Fruit fly (Drosophila melanogaster) whole organism, adult: Measurements from ENCODE around the gene cni.

Experiments used
- CG12768 ChIP-seq: fragments of 200-800 bp; sonication (Bioruptor generic); optimal IDR thresholded peaks from 2 replicates; lab custom pipeline; 2017; ENCODE audit warnings: missing biosample characterization, missing genetic modification characterization, mild to moderate bottlenecking, moderate library complexity, missing genetic modification reagents
- Crg-1 ChIP-seq: fragments of 200-800 bp; sonication (Bioruptor generic); optimal IDR thresholded peaks from 2 replicates; lab custom pipeline; 2016; ENCODE audit warnings: missing biosample characterization, missing genetic modification characterization
- Hr96 ChIP-seq: fragments of 200-800 bp; sonication (Bioruptor generic); optimal IDR thresholded peaks from 2 replicates; lab custom pipeline; 2016; ENCODE audit warnings: missing biosample characterization, missing genetic modification characterization
- cic ChIP-seq: fragments of 200-800 bp; sonication (Bioruptor generic); optimal IDR thresholded peaks from 2 replicates; lab custom pipeline; 2017; ENCODE audit warnings: missing biosample characterization, mild to moderate bottlenecking, missing genetic modification characterization, moderate library complexity
- cnc ChIP-seq, 2 experiments: fragments of >200 bp; optimal IDR thresholded peaks; 2 replicates each; lab custom pipeline; 2017
- tj ChIP-seq: fragments of 200-800 bp; sonication (Bioruptor generic); optimal IDR thresholded peaks from 3 replicates; lab custom pipeline; 2017; ENCODE audit warnings: missing biosample characterization, mild to moderate bottlenecking, missing genetic modification characterization, moderate library complexity
- toe ChIP-seq: fragments of 200-800 bp; sonication (Bioruptor generic); optimal IDR thresholded peaks from 2 replicates; lab custom pipeline; 2016; ENCODE audit warnings: missing biosample characterization, missing genetic modification characterization

DNA sequence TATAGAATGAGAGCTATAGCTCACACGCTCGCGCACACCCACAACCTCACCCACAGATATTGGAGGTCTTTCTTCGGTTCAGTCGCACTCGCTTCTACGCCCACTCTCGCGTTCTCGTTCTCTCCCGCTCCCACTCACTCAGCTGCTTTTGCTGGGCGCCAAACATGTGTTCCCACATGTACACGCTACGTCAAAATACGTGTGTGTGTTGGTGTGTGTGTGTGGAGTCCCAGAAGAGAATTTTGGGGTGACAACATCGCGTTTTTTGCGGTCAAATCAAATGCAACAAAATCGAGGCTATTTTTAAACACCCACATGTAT lies 39.1 kb downstream of the cni start:
- no peak for TF ChIP-seq toe
- no peak for TF ChIP-seq cnc (optimal IDR thresholded peaks at IDR 0.05; lab: Kevin White, UChicago)
- no peak for TF ChIP-seq Hr96 (GFP tag; lab: Kevin White, UChicago)
- TF ChIP-seq tj (GFP tag; lab: Kevin White, UChicago) = no peak
- no peak for TF ChIP-seq CG12768 (GFP tag; lab: Kevin White, UChicago)
- peak; percentile 95 for TF ChIP-seq cic (GFP tag; lab: Kevin White, UChicago)
- TF ChIP-seq Crg-1 = no peak
